Fruit fly (Drosophila melanogaster): ENCODE measurements around the gene CG43052.
A peak's percentile ranks its signal among the peaks of the same experiment; 100 is the strongest.

DNA sequence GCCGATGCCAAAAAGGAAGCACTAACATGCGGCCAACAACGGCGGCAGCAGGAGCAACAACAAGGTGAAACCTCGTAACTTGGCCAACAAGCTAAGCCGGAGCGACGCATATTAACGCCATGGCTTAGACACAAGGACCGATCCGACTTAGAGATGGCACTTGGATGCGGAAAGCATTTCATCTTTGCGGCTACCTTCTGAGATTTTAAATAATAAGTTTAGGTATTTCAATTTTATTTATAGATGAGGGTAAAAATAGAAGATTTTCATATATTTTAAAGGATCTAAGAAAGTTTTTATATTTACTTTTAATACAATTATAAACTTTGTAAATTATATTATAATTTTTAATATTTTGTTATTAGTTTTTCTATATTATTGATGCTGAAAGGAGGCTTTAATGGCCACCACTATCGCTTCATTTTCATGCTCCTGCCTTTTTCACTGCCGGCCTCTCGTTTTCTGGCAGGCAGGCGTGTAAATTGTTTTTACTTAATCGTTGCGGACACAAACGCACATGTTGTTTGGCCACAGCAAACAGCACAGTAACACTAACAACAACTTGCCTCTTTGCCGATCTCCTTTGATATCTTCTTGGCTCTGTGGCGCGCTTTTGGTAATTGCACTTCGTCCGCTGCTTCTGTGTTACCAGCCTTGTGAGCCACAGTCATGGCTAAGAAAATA is 14.9 kb downstream of the CG43052 start:
- TF ChIP-seq CG6808 (GFP tag; optimal IDR thresholded peaks at IDR 0.05) (no peak), Eip75B (GFP tag; optimal IDR thresholded peaks at IDR 0.05) (no peak), Gug (GFP tag; IDR thresholded peaks at IDR 0.05) (no peak), Sox14 (GFP tag; optimal IDR thresholded peaks at IDR 0.05) (peak; percentile 21)
